Worm (Caenorhabditis elegans): ENCODE data around the gene txbp-3.

Gene txbp-3

ce11 chrIII:5030629-5031028, 16.6 kb downstream of the txbp-3 start, which contains the start of gene klp-6:
TSS of gene klp-6 (plus strand) at chrIII:5030929.
- TF ChIP-seq nhr-237 (tag; optimal IDR thresholded peaks at IDR 0.05) (no peak), unc-62 (GFP tag; optimal IDR thresholded peaks at IDR 0.05) (no peak), ceh-82 (tag; optimal IDR thresholded peaks at IDR 0.05) (no peak), nhr-10 (tag; optimal IDR thresholded peaks at IDR 0.05) (no peak), nhr-6 (tag; optimal IDR thresholded peaks at IDR 0.05) (no peak), lin-11 (tag; optimal IDR thresholded peaks at IDR 0.05) (no peak), sem-4 (tag; optimal IDR thresholded peaks at IDR 0.05) (no peak), lin-39 (tag; optimal IDR thresholded peaks at IDR 0.05) (no peak), lsy-2 (tag; optimal IDR thresholded peaks at IDR 0.05) (no peak), unc-55 (GFP tag; optimal IDR thresholded peaks at IDR 0.05) (no peak), gmeb-1 (tag; optimal IDR thresholded peaks at IDR 0.05) (no peak), mbf-1 (tag; optimal IDR thresholded peaks at IDR 0.05) (no peak), nhr-11 (tag; optimal IDR thresholded peaks at IDR 0.05) (no peak), zag-1 (tag; optimal IDR thresholded peaks at IDR 0.05) (no peak), dmd-4 (tag; optimal IDR thresholded peaks at IDR 0.05) (no peak), sma-3 (GFP tag; optimal IDR thresholded peaks at IDR 0.05) (no peak), egl-27 (tag; optimal IDR thresholded peaks at IDR 0.05) (no peak)

ce11 chrIII:5027219-5027618, 20.0 kb downstream of the txbp-3 start:
- TF ChIP-seq skn-1 (tag; optimal IDR thresholded peaks at IDR 0.05) (no peak), nhr-25 (tag; optimal IDR thresholded peaks at IDR 0.05) (peak; percentile 14)

ce11 chrIII:5026366-5026765, 20.9 kb downstream of the txbp-3 start:
- no peak for TF ChIP-seq R02D3.7 (tag; optimal IDR thresholded peaks at IDR 0.05)
- no peak for TF ChIP-seq elt-3 (tag; optimal IDR thresholded peaks at IDR 0.05)
- TF ChIP-seq blmp-1 (tag; optimal IDR thresholded peaks at IDR 0.05; ENCODE audit: insufficient read depth) = no peak

- TF ChIP-seq F13H6.1 (tag; optimal IDR thresholded peaks at IDR 0.05) (peak; percentile 7), ztf-4 (tag; optimal IDR thresholded peaks at IDR 0.05) (peak; percentile 79), gmeb-1 (tag; optimal IDR thresholded peaks at IDR 0.05) (peak; percentile 28), ztf-1 (GFP tag; conservative IDR thresholded peaks at IDR 0.05) (peak; percentile 93), Y55F3AM.14 (GFP tag; optimal IDR thresholded peaks at IDR 0.05) (peak; percentile 7), unc-39 (tag; optimal IDR thresholded peaks at IDR 0.05) (no peak), sem-4 (tag; optimal IDR thresholded peaks at IDR 0.05) (peak; percentile 47), sma-9 (GFP tag; optimal IDR thresholded peaks at IDR 0.05) (no peak), sma-9 (tag; optimal IDR thresholded peaks at IDR 0.05) (no peak), lin-13 (GFP tag; optimal IDR thresholded peaks at IDR 0.05) (peak; percentile 19), nhr-21 (tag; optimal IDR thresholded peaks at IDR 0.05) (peak; percentile 2), ceh-16 (tag; optimal IDR thresholded peaks at IDR 0.05) (no peak), mbf-1 (tag; optimal IDR thresholded peaks at IDR 0.05) (no peak), C34F6.9 (tag; optimal IDR thresholded peaks at IDR 0.05) (peak; percentile 25), unc-62 (GFP tag; optimal IDR thresholded peaks at IDR 0.05) (no peak), nhr-129 (tag; optimal IDR thresholded peaks at IDR 0.05) (no peak), lsy-2 (tag; optimal IDR thresholded peaks at IDR 0.05) (peak in 1 of 2 experiments; percentile 60), lin-39 (tag; optimal IDR thresholded peaks at IDR 0.05) (no peak), sma-3 (GFP tag; optimal IDR thresholded peaks at IDR 0.05) (peak; percentile 44), crh-2 (tag; optimal IDR thresholded peaks at IDR 0.05) (peak; percentile 26), nhr-77 (tag; optimal IDR thresholded peaks at IDR 0.05) (no peak), ama-1 (optimal IDR thresholded peaks at IDR 0.05) (peak; percentile 83)
Observed at ce11 chrIII:5025136-5025629, 22.1 kb downstream of the txbp-3 start.

- no peak for TF ChIP-seq ztf-1 (GFP tag; conservative IDR thresholded peaks at IDR 0.05)
- TF ChIP-seq sma-9 (GFP tag; optimal IDR thresholded peaks at IDR 0.05) = peak; percentile 20
- TF ChIP-seq sma-9 (tag; optimal IDR thresholded peaks at IDR 0.05) = no peak
- TF ChIP-seq elt-1 (tag; optimal IDR thresholded peaks at IDR 0.05) = no peak
- TF ChIP-seq nhr-25 (tag; optimal IDR thresholded peaks at IDR 0.05) = peak; percentile 44
- TF ChIP-seq unc-39 (tag; optimal IDR thresholded peaks at IDR 0.05) = no peak
- TF ChIP-seq Y55F3AM.14 (GFP tag; optimal IDR thresholded peaks at IDR 0.05) = no peak
- no peak for TF ChIP-seq ztf-11 (tag; optimal IDR thresholded peaks at IDR 0.05)
- TF ChIP-seq unc-62 (GFP tag; optimal IDR thresholded peaks at IDR 0.05) = no peak
- TF ChIP-seq crh-2 (tag; optimal IDR thresholded peaks at IDR 0.05) = peak; percentile 84
- no peak for TF ChIP-seq nhr-10 (tag; optimal IDR thresholded peaks at IDR 0.05)
- TF ChIP-seq snpc-4 (tag; optimal IDR thresholded peaks at IDR 0.05) = no peak
- no peak for TF ChIP-seq egl-27 (tag; optimal IDR thresholded peaks at IDR 0.05)
- no peak for TF ChIP-seq nhr-23 (tag; optimal IDR thresholded peaks at IDR 0.05)
- no peak for TF ChIP-seq ZK546.5 (tag; optimal IDR thresholded peaks at IDR 0.05)
- no peak for TF ChIP-seq zag-1 (tag; optimal IDR thresholded peaks at IDR 0.05)
- TF ChIP-seq ceh-82 (tag; optimal IDR thresholded peaks at IDR 0.05) = no peak
- peak; percentile 43 to 63 for TF ChIP-seq lsy-2 (tag; optimal IDR thresholded peaks at IDR 0.05)
- no peak for TF ChIP-seq peb-1 (tag; optimal IDR thresholded peaks at IDR 0.05)
- TF ChIP-seq ama-1 (optimal IDR thresholded peaks at IDR 0.05) = peak; percentile 83
- peak; percentile 46 for TF ChIP-seq fos-1 (tag; optimal IDR thresholded peaks at IDR 0.05)
- peak; percentile 42 for TF ChIP-seq sma-3 (GFP tag; optimal IDR thresholded peaks at IDR 0.05)
- TF ChIP-seq lin-13 (GFP tag; optimal IDR thresholded peaks at IDR 0.05) = peak; percentile 64
- TF ChIP-seq nhr-12 (tag; optimal IDR thresholded peaks at IDR 0.05) = no peak
Observed at ce11 chrIII:5024393-5024964, 22.8 kb downstream of the txbp-3 start, which contains the start of gene pcf-11. TSS of gene pcf-11 (plus strand) at chrIII:5024914.
